Fruit fly (Drosophila melanogaster) whole organism, adult: ENCODE measurements around the gene peng.

Experiments
- CG11617 ChIP-seq: fragments of 200-800 bp; sonication (Bioruptor generic); optimal IDR thresholded peaks from 2 replicates; lab custom pipeline; 2017; ENCODE audit warnings: mild to moderate bottlenecking, missing biosample characterization, missing genetic modification reagents, missing genetic modification characterization
- CG12768 ChIP-seq: fragments of 200-800 bp; sonication (Bioruptor generic); optimal IDR thresholded peaks from 2 replicates; lab custom pipeline; 2017; ENCODE audit warnings: missing biosample characterization, missing genetic modification characterization, mild to moderate bottlenecking, moderate library complexity, missing genetic modification reagents
- CG14711 ChIP-seq: fragments of 200-800 bp; sonication (Bioruptor generic); optimal IDR thresholded peaks from 2 replicates; lab custom pipeline; 2018; ENCODE audit warnings: missing biosample characterization, mild to moderate bottlenecking, missing genetic modification characterization, moderate library complexity
- CG1620 ChIP-seq: fragments of 200-800 bp; sonication (Bioruptor generic); optimal IDR thresholded peaks from 2 replicates; lab custom pipeline; 2016; ENCODE audit warnings: missing biosample characterization, missing genetic modification characterization
- CG33017 ChIP-seq: fragments of 200-800 bp; sonication (Bioruptor generic); optimal IDR thresholded peaks from 2 replicates; lab custom pipeline; 2018; ENCODE audit warnings: missing biosample characterization, mild to moderate bottlenecking, missing genetic modification characterization, moderate library complexity
- CG5204 ChIP-seq: fragments of 200-800 bp; sonication (Bioruptor generic); optimal IDR thresholded peaks from 2 replicates; lab custom pipeline; 2016; ENCODE audit warnings: missing biosample characterization, missing genetic modification characterization
- CG7045 ChIP-seq: fragments of 200-800 bp; sonication (Bioruptor generic); optimal IDR thresholded peaks from 2 replicates; lab custom pipeline; 2017; ENCODE audit warnings: missing biosample characterization, mild to moderate bottlenecking, missing genetic modification characterization
- CG7101 ChIP-seq: fragments of 200-800 bp; sonication (Bioruptor generic); optimal IDR thresholded peaks from 2 replicates; lab custom pipeline; 2018; ENCODE audit warnings: missing biosample characterization, mild to moderate bottlenecking, missing genetic modification characterization, moderate library complexity
- Clk ChIP-seq: fragments of 200-800 bp; sonication (Bioruptor generic); optimal IDR thresholded peaks from 2 replicates; lab custom pipeline; 2017; ENCODE audit warnings: missing biosample characterization, missing genetic modification characterization
- Crg-1 ChIP-seq: fragments of 200-800 bp; sonication (Bioruptor generic); optimal IDR thresholded peaks from 2 replicates; lab custom pipeline; 2016; ENCODE audit warnings: missing biosample characterization, missing genetic modification characterization
- Hr96 ChIP-seq: fragments of 200-800 bp; sonication (Bioruptor generic); optimal IDR thresholded peaks from 2 replicates; lab custom pipeline; 2016; ENCODE audit warnings: missing biosample characterization, missing genetic modification characterization
- Mnt ChIP-seq: fragments of 200-800 bp; sonication (Bioruptor generic); optimal IDR thresholded peaks from 2 replicates; lab custom pipeline; 2016; ENCODE audit warnings: missing biosample characterization, mild to moderate bottlenecking, missing genetic modification characterization
- bab1 ChIP-seq: fragments of 200-800 bp; sonication (Bioruptor generic); optimal IDR thresholded peaks from 3 replicates; lab custom pipeline; 2019; ENCODE audit warnings: missing biosample characterization, mild to moderate bottlenecking, missing genetic modification characterization, moderate library complexity
- cic ChIP-seq: fragments of 200-800 bp; sonication (Bioruptor generic); optimal IDR thresholded peaks from 2 replicates; lab custom pipeline; 2017; ENCODE audit warnings: missing biosample characterization, mild to moderate bottlenecking, missing genetic modification characterization, moderate library complexity
- cnc ChIP-seq, 2 experiments: fragments of >200 bp; optimal IDR thresholded peaks; 2 replicates each; lab custom pipeline; 2017
- kay ChIP-seq: fragments of 200-800 bp; sonication (Bioruptor generic); peaks from one replicate; lab custom pipeline; 2016; ENCODE audit warnings: missing biosample characterization, missing genetic modification characterization, borderline replicate concordance
- ovo ChIP-seq: fragments of 200-800 bp; sonication (Bioruptor generic); optimal IDR thresholded peaks from 2 replicates; lab custom pipeline; 2016; ENCODE audit warnings: missing biosample characterization, missing genetic modification characterization
- pad ChIP-seq: fragments of 200-800 bp; sonication (Bioruptor generic); optimal IDR thresholded peaks from 3 replicates; lab custom pipeline; 2017; ENCODE audit warnings: missing biosample characterization, missing genetic modification characterization, mild to moderate bottlenecking, moderate library complexity, missing genetic modification reagents
- tj ChIP-seq: fragments of 200-800 bp; sonication (Bioruptor generic); optimal IDR thresholded peaks from 3 replicates; lab custom pipeline; 2017; ENCODE audit warnings: missing biosample characterization, mild to moderate bottlenecking, missing genetic modification characterization, moderate library complexity
- toe ChIP-seq: fragments of 200-800 bp; sonication (Bioruptor generic); optimal IDR thresholded peaks from 2 replicates; lab custom pipeline; 2016; ENCODE audit warnings: missing biosample characterization, missing genetic modification characterization

Gene peng

dm6 chrX:21357810-21358671 lies 8.4 kb upstream of the peng start, which contains the start of gene Septin1:
TSS of gene Septin1 (plus strand) at chrX:21358286.
- TF ChIP-seq cnc (optimal IDR thresholded peaks at IDR 0.05; lab: Kevin White, UChicago) (no peak), CG5204 (no peak), Mnt (GFP tag; lab: Kevin White, UChicago) (peak; percentile 39), bab1 (GFP tag; lab: Kevin White, UChicago) (no peak), cic (GFP tag; lab: Kevin White, UChicago) (no peak), CG12768 (no peak), CG7101 (tag; lab: Kevin White, UChicago) (no peak), CG7045 (GFP tag; lab: Kevin White, UChicago) (no peak), CG14711 (peak; percentile 3), tj (no peak), ovo (GFP tag; lab: Kevin White, UChicago) (no peak), Hr96 (no peak), Crg-1 (GFP tag; lab: Kevin White, UChicago) (no peak), CG11617 (peak; percentile 45), kay (GFP tag; lab: Kevin White, UChicago) (no peak), CG33017 (tag; lab: Kevin White, UChicago) (no peak), toe (GFP tag; lab: Kevin White, UChicago) (no peak), Clk (GFP tag; lab: Kevin White, UChicago) (no peak), CG1620 (GFP tag; lab: Kevin White, UChicago) (peak; percentile 0), pad (no peak)

dm6 chrX:21353541-21353940 lies 3.9 kb upstream of the peng start:
- TF ChIP-seq cic (GFP tag; lab: Kevin White, UChicago) (peak; percentile 69), Mnt (GFP tag; lab: Kevin White, UChicago) (no peak)

dm6 chrX:21351210-21351824 lies 1.7 kb upstream of the peng start:
- TF ChIP-seq tj, result no peak
- TF ChIP-seq CG5204, result no peak

- TF ChIP-seq Clk (GFP tag; lab: Kevin White, UChicago) (no peak), toe (GFP tag; lab: Kevin White, UChicago) (peak; percentile 2), cnc (optimal IDR thresholded peaks at IDR 0.05; lab: Kevin White, UChicago) (no peak), CG33017 (tag; lab: Kevin White, UChicago) (peak; percentile 1), CG11617 (peak; percentile 40), CG7101 (tag; lab: Kevin White, UChicago) (peak; percentile 56), CG7045 (GFP tag; lab: Kevin White, UChicago) (peak; percentile 4), cic (GFP tag; lab: Kevin White, UChicago) (no peak), Crg-1 (GFP tag; lab: Kevin White, UChicago) (no peak), pad (peak; percentile 35), CG1620 (GFP tag; lab: Kevin White, UChicago) (peak; percentile 58), tj (peak; percentile 45), Mnt (GFP tag; lab: Kevin White, UChicago) (peak; percentile 94), bab1 (GFP tag; lab: Kevin White, UChicago) (peak; percentile 77), CG14711 (peak; percentile 41)
Observed at dm6 chrX:21345036-21345500, 4.6 kb downstream of the peng start, which contains the start of gene dod. TSS of gene dod (plus strand) at chrX:21345358.

dm6 chrX:21339476-21339931 lies 10.1 kb downstream of the peng start, which contains the start of the genes tty and fliI:
TSS of gene tty (minus strand) at chrX:21339676.
TSS of gene fliI (plus strand) at chrX:21339741.
- peak; percentile 87 for TF ChIP-seq Hr96
- TF ChIP-seq kay (GFP tag; lab: Kevin White, UChicago), result no peak
- peak; percentile 77 for TF ChIP-seq tj
- TF ChIP-seq bab1 (GFP tag; lab: Kevin White, UChicago), result peak; percentile 87
- peak; percentile 85 for TF ChIP-seq CG1620 (GFP tag; lab: Kevin White, UChicago)
- peak; percentile 82 for TF ChIP-seq CG7101 (tag; lab: Kevin White, UChicago)
- TF ChIP-seq CG14711, result peak; percentile 96
- peak; percentile 58 for TF ChIP-seq cic (GFP tag; lab: Kevin White, UChicago)
- TF ChIP-seq CG11617, result peak; percentile 85
- peak; percentile 87 for TF ChIP-seq ovo (GFP tag; lab: Kevin White, UChicago)
- TF ChIP-seq CG5204, result peak; percentile 65
- TF ChIP-seq Clk (GFP tag; lab: Kevin White, UChicago), result peak; percentile 48
- peak; percentile 49 for TF ChIP-seq CG33017 (tag; lab: Kevin White, UChicago)
- no peak for TF ChIP-seq cnc (optimal IDR thresholded peaks at IDR 0.05; lab: Kevin White, UChicago)
- peak; percentile 70 for TF ChIP-seq Crg-1 (GFP tag; lab: Kevin White, UChicago)
- TF ChIP-seq CG12768, result peak; percentile 58
- TF ChIP-seq toe (GFP tag; lab: Kevin White, UChicago), result peak; percentile 67
- peak; percentile 60 for TF ChIP-seq CG7045 (GFP tag; lab: Kevin White, UChicago)
- peak; percentile 88 for TF ChIP-seq Mnt (GFP tag; lab: Kevin White, UChicago)
- peak; percentile 74 for TF ChIP-seq pad

dm6 chrX:21338153-21338552 lies 11.5 kb downstream of the peng start:
- TF ChIP-seq CG33017 (tag; lab: Kevin White, UChicago), result no peak
- no peak for TF ChIP-seq CG7045 (GFP tag; lab: Kevin White, UChicago)
- TF ChIP-seq ovo (GFP tag; lab: Kevin White, UChicago), result peak; percentile 18
- TF ChIP-seq kay (GFP tag; lab: Kevin White, UChicago), result no peak
- no peak for TF ChIP-seq cnc (optimal IDR thresholded peaks at IDR 0.05; lab: Kevin White, UChicago)
- TF ChIP-seq CG7101 (tag; lab: Kevin White, UChicago), result no peak
- no peak for TF ChIP-seq pad
